Worm (Caenorhabditis elegans) whole organism, L2 larva: Measurements from ENCODE around the gene C03G5.14.
"Not testable (repeated sequence)": the region's sequence is repeated elsewhere in the genome, so short reads cannot be mapped to it uniquely, and the experiment has no call there.

Source experiments
- ZK546.5 ChIP-seq: sonication (generic microtip); optimal IDR thresholded peaks from 2 replicates; lab custom pipeline; 2017; ENCODE audit warnings: missing biosample characterization, missing genetic modification characterization
- aly-2 ChIP-seq: fragments of 150-350 bp; optimal IDR thresholded peaks from 2 replicates; lab custom pipeline; 2014; ENCODE audit warnings: missing biosample characterization, missing genetic modification characterization
- egl-27 ChIP-seq: sonication (generic microtip); optimal IDR thresholded peaks from 3 replicates; lab custom pipeline; 2017; ENCODE audit warnings: missing biosample characterization, missing genetic modification reagents, missing genetic modification characterization
- elt-1 ChIP-seq: fragments of 150-350 bp; optimal IDR thresholded peaks from 2 replicates; lab custom pipeline; 2014; ENCODE audit warnings: missing biosample characterization, missing genetic modification characterization
- fos-1 ChIP-seq: fragments of 150-350 bp; optimal IDR thresholded peaks from 2 replicates; lab custom pipeline; 2014; ENCODE audit warnings: missing biosample characterization, missing genetic modification characterization
- lin-13 ChIP-seq: fragments of 150-350 bp; optimal IDR thresholded peaks from 2 replicates; lab custom pipeline; 2014; ENCODE audit warnings: missing biosample characterization, missing genetic modification reagents, missing genetic modification characterization
- nhr-11 ChIP-seq: fragments of 150-350 bp; optimal IDR thresholded peaks from 2 replicates; lab custom pipeline; 2014; ENCODE audit warnings: missing biosample characterization, missing genetic modification characterization
- nhr-12 ChIP-seq: fragments of 150-350 bp; optimal IDR thresholded peaks from 2 replicates; lab custom pipeline; 2014; ENCODE audit warnings: missing biosample characterization, missing genetic modification characterization
- nhr-129 ChIP-seq: fragments of 150-350 bp; optimal IDR thresholded peaks from 2 replicates; lab custom pipeline; 2014; ENCODE audit warnings: missing biosample characterization, missing genetic modification characterization
- nhr-6 ChIP-seq: fragments of 150-350 bp; optimal IDR thresholded peaks from 2 replicates; lab custom pipeline; 2014; ENCODE audit warnings: missing biosample characterization, missing genetic modification characterization
- nhr-77 ChIP-seq: fragments of 150-350 bp; optimal IDR thresholded peaks from 2 replicates; lab custom pipeline; 2014; ENCODE audit warnings: missing biosample characterization, missing genetic modification characterization
- skn-1 ChIP-seq: sonication (generic microtip); optimal IDR thresholded peaks from 2 replicates; lab custom pipeline; 2017; ENCODE audit warnings: missing biosample characterization, missing genetic modification characterization
- unc-39 ChIP-seq: fragments of 150-350 bp; optimal IDR thresholded peaks from 2 replicates; lab custom pipeline; 2014; ENCODE audit warnings: missing biosample characterization, missing genetic modification characterization
- unc-62 ChIP-seq: fragments of 150-350 bp; optimal IDR thresholded peaks from 2 replicates; lab custom pipeline; 2014; ENCODE audit warnings: missing biosample characterization, missing genetic modification reagents, missing genetic modification characterization

ce11 chrX:8538262-8538776, 16.6 kb downstream of the C03G5.14 start, which contains the start of the genes nspc-4 and nspc-5:
- not testable (repeated sequence) for TF ChIP-seq ZK546.5 (tag; lab: Kevin White, UChicago); nhr-77 (tag; lab: Kevin White, UChicago); nhr-6 (tag; lab: Kevin White, UChicago); elt-1 (tag; lab: Kevin White, UChicago); nhr-12 (tag; lab: Kevin White, UChicago); aly-2 (tag; lab: Kevin White, UChicago); fos-1 (tag; lab: Kevin White, UChicago); nhr-129; unc-39 (tag; lab: Kevin White, UChicago); lin-13 (GFP tag; lab: Kevin White, UChicago); unc-62 (GFP tag; lab: Kevin White, UChicago); skn-1 (tag; lab: Kevin White, UChicago); nhr-11 (tag; lab: Kevin White, UChicago); egl-27 (tag; lab: Kevin White, UChicago)
